Worm (Caenorhabditis elegans): Measurements from ENCODE around the gene btb-5.

The btb-5 gene

ce11 chrIII:25582-25996 lies 35.4 kb downstream of the btb-5 start:
- TF ChIP-seq C34F6.9 (tag; optimal IDR thresholded peaks at IDR 0.05) (peak; percentile 79), fos-1 (tag; optimal IDR thresholded peaks at IDR 0.05) (peak; percentile 22), sma-9 (GFP tag; optimal IDR thresholded peaks at IDR 0.05) (peak; percentile 87), sma-9 (tag; optimal IDR thresholded peaks at IDR 0.05) (no peak), mdl-1 (tag; optimal IDR thresholded peaks at IDR 0.05) (peak; percentile 72 to 85), unc-55 (GFP tag; optimal IDR thresholded peaks at IDR 0.05) (peak; percentile 88), Y55F3AM.14 (GFP tag; optimal IDR thresholded peaks at IDR 0.05) (peak; percentile 11), lin-11 (tag; optimal IDR thresholded peaks at IDR 0.05) (peak; percentile 86), nhr-129 (tag; optimal IDR thresholded peaks at IDR 0.05) (peak; percentile 75), nhr-25 (tag; optimal IDR thresholded peaks at IDR 0.05) (no peak), nhr-6 (tag; optimal IDR thresholded peaks at IDR 0.05) (peak; percentile 39), F13H6.1 (tag; optimal IDR thresholded peaks at IDR 0.05) (peak; percentile 77), nhr-21 (tag; optimal IDR thresholded peaks at IDR 0.05) (peak; percentile 33), ztf-4 (tag; optimal IDR thresholded peaks at IDR 0.05) (peak; percentile 47), lin-13 (GFP tag; optimal IDR thresholded peaks at IDR 0.05) (peak; percentile 62), zag-1 (tag; optimal IDR thresholded peaks at IDR 0.05) (peak; percentile 74), ceh-16 (tag; optimal IDR thresholded peaks at IDR 0.05) (no peak), crh-2 (tag; optimal IDR thresholded peaks at IDR 0.05) (peak; percentile 54), egl-27 (tag; optimal IDR thresholded peaks at IDR 0.05) (peak; percentile 59), mab-5 (tag; optimal IDR thresholded peaks at IDR 0.05) (peak; percentile 32), nhr-12 (tag; optimal IDR thresholded peaks at IDR 0.05) (no peak), lsy-2 (tag; optimal IDR thresholded peaks at IDR 0.05) (peak; percentile 44 to 70), ama-1 (optimal IDR thresholded peaks at IDR 0.05) (no peak), dmd-4 (tag; optimal IDR thresholded peaks at IDR 0.05) (no peak), ceh-82 (tag; optimal IDR thresholded peaks at IDR 0.05) (peak; percentile 17)

- TF ChIP-seq nhr-12 (tag; optimal IDR thresholded peaks at IDR 0.05) (no peak), mbf-1 (tag; optimal IDR thresholded peaks at IDR 0.05) (no peak), Y55F3AM.14 (GFP tag; optimal IDR thresholded peaks at IDR 0.05) (no peak), zag-1 (tag; optimal IDR thresholded peaks at IDR 0.05) (no peak), nhr-25 (tag; optimal IDR thresholded peaks at IDR 0.05) (no peak), elt-1 (tag; optimal IDR thresholded peaks at IDR 0.05) (no peak), nhr-21 (tag; optimal IDR thresholded peaks at IDR 0.05) (no peak), unc-62 (GFP tag; optimal IDR thresholded peaks at IDR 0.05) (no peak), F13H6.1 (tag; optimal IDR thresholded peaks at IDR 0.05) (no peak), R02D3.7 (tag; optimal IDR thresholded peaks at IDR 0.05) (no peak), nhr-23 (tag; optimal IDR thresholded peaks at IDR 0.05) (no peak), nhr-10 (tag; optimal IDR thresholded peaks at IDR 0.05) (no peak), lin-13 (GFP tag; optimal IDR thresholded peaks at IDR 0.05) (no peak), ztf-1 (GFP tag; conservative IDR thresholded peaks at IDR 0.05) (no peak), unc-39 (tag; optimal IDR thresholded peaks at IDR 0.05) (no peak), dmd-4 (tag; optimal IDR thresholded peaks at IDR 0.05) (no peak), C34F6.9 (tag; optimal IDR thresholded peaks at IDR 0.05) (no peak), aly-2 (tag; optimal IDR thresholded peaks at IDR 0.05) (no peak), gmeb-1 (tag; optimal IDR thresholded peaks at IDR 0.05) (no peak), sma-3 (GFP tag; optimal IDR thresholded peaks at IDR 0.05) (no peak)
Measured at ce11 chrIII:23862-24261, 37.1 kb downstream of the btb-5 start, which contains the start of gene H10E21.5. Gene H10E21.5 (minus strand): TSS chrIII:23962.

- TF ChIP-seq mdl-1 (tag; optimal IDR thresholded peaks at IDR 0.05), result no peak
- TF ChIP-seq R02D3.7 (tag; optimal IDR thresholded peaks at IDR 0.05), result no peak
- TF ChIP-seq unc-62 (GFP tag; optimal IDR thresholded peaks at IDR 0.05), result no peak
- no peak for TF ChIP-seq elt-1 (tag; optimal IDR thresholded peaks at IDR 0.05)
- TF ChIP-seq unc-55 (GFP tag; optimal IDR thresholded peaks at IDR 0.05), result no peak
- no peak for TF ChIP-seq unc-39 (tag; optimal IDR thresholded peaks at IDR 0.05)
- no peak for TF ChIP-seq lin-39 (tag; optimal IDR thresholded peaks at IDR 0.05)
- no peak for TF ChIP-seq zag-1 (tag; optimal IDR thresholded peaks at IDR 0.05)
- TF ChIP-seq elt-3 (tag; optimal IDR thresholded peaks at IDR 0.05), result no peak
- TF ChIP-seq mab-5 (tag; optimal IDR thresholded peaks at IDR 0.05), result no peak
- TF ChIP-seq peb-1 (tag; optimal IDR thresholded peaks at IDR 0.05), result no peak
Measured at ce11 chrIII:21276-21675, 39.7 kb downstream of the btb-5 start.

- TF ChIP-seq fos-1 (tag; optimal IDR thresholded peaks at IDR 0.05) (no peak), egl-27 (tag; optimal IDR thresholded peaks at IDR 0.05) (no peak), nhr-10 (tag; optimal IDR thresholded peaks at IDR 0.05) (no peak), ama-1 (optimal IDR thresholded peaks at IDR 0.05) (no peak), ceh-16 (tag; optimal IDR thresholded peaks at IDR 0.05) (no peak), alr-1 (tag; optimal IDR thresholded peaks at IDR 0.05) (no peak), lin-13 (GFP tag; optimal IDR thresholded peaks at IDR 0.05) (no peak), elt-3 (tag; optimal IDR thresholded peaks at IDR 0.05) (no peak), nhr-237 (tag; optimal IDR thresholded peaks at IDR 0.05) (no peak), ceh-82 (tag; optimal IDR thresholded peaks at IDR 0.05) (no peak), gmeb-1 (tag; optimal IDR thresholded peaks at IDR 0.05) (no peak), nhr-21 (tag; optimal IDR thresholded peaks at IDR 0.05) (no peak), nhr-23 (tag; optimal IDR thresholded peaks at IDR 0.05) (no peak), mab-5 (tag; optimal IDR thresholded peaks at IDR 0.05) (no peak), unc-62 (GFP tag; optimal IDR thresholded peaks at IDR 0.05) (no peak), nhr-77 (tag; optimal IDR thresholded peaks at IDR 0.05) (no peak), unc-39 (tag; optimal IDR thresholded peaks at IDR 0.05) (no peak)
Measured at ce11 chrIII:19509-19908, 41.4 kb downstream of the btb-5 start, which contains the start of gene H10E21.4. Gene H10E21.4 (minus strand): TSS chrIII:19675.

Data from whole organism, L2 larva.